Worm (Caenorhabditis elegans) whole organism, L4 larva: Measurements from ENCODE around the gene F49F1.18.

ENCODE experiments used
- F44E2.7 ChIP-seq: fragments of 200-800 bp; sonication (Bioruptor generic); IDR thresholded peaks from 2 replicates; pipeline ENCODE4 v2.1.2; 2022; ENCODE audit warnings: missing genetic modification characterization, missing compliant biosample characterization
- F49E8.2 ChIP-seq: sonication (generic microtip); optimal IDR thresholded peaks from 2 replicates; lab custom pipeline; 2016; ENCODE audit warnings: missing compliant biosample characterization, mild to moderate bottlenecking, missing genetic modification characterization, borderline replicate concordance
- R02D3.7 ChIP-seq: fragments of 150-350 bp; sonication (generic microtip); optimal IDR thresholded peaks from 3 replicates; lab custom pipeline; 2014; ENCODE audit warnings: missing biosample characterization, missing genetic modification characterization
- ama-1 ChIP-seq: fragments of 150-350 bp; optimal IDR thresholded peaks from 2 replicates; lab custom pipeline; 2014; ENCODE audit warnings: inconsistent platforms, mixed read lengths
- arid-1 ChIP-seq: fragments of 200-800 bp; sonication (Bioruptor generic); conservative IDR thresholded peaks from 2 replicates; pipeline ENCODE4 v1.3.6; 2022; ENCODE audit warnings: missing genetic modification reagents, missing genetic modification characterization, missing compliant biosample characterization
- attf-4 ChIP-seq: sonication (generic microtip); optimal IDR thresholded peaks from 3 replicates; lab custom pipeline; 2017; ENCODE audit warnings: missing biosample characterization, missing genetic modification characterization
- ceh-28 ChIP-seq: fragments of 150-350 bp; optimal IDR thresholded peaks from 2 replicates; lab custom pipeline; 2014; ENCODE audit warnings: missing biosample characterization, missing genetic modification reagents, missing genetic modification characterization
- cey-2 ChIP-seq: sonication (generic microtip); optimal IDR thresholded peaks from 3 replicates; lab custom pipeline; 2017; ENCODE audit warnings: missing genetic modification characterization, mild to moderate bottlenecking, missing compliant biosample characterization, antibody characterized with exemption, borderline replicate concordance; ENCODE audit not compliant: insufficient read depth
- daf-8 ChIP-seq: fragments of 200-800 bp; sonication (Bioruptor generic); IDR thresholded peaks from 2 replicates; pipeline ENCODE4 v1.3.6; 2022; ENCODE audit warnings: missing genetic modification characterization, missing compliant biosample characterization
- dmd-9 ChIP-seq: fragments of 200-800 bp; sonication (Bioruptor generic); IDR thresholded peaks from 2 replicates; pipeline ENCODE4 v1.3.6; 2022; ENCODE audit warnings: missing genetic modification reagents, missing genetic modification characterization, missing compliant biosample characterization
- dpl-1 ChIP-seq: fragments of 150-350 bp; optimal IDR thresholded peaks from 2 replicates; lab custom pipeline; 2014; ENCODE audit warnings: missing biosample characterization, missing genetic modification reagents, missing genetic modification characterization
- dve-1 ChIP-seq: sonication (generic microtip); optimal IDR thresholded peaks from 2 replicates; lab custom pipeline; 2017; ENCODE audit warnings: antibody characterized with exemption, mild to moderate bottlenecking, missing genetic modification characterization, missing compliant biosample characterization; ENCODE audit not compliant: insufficient read depth
- hlh-11 ChIP-seq: fragments of 200-800 bp; sonication (Bioruptor generic); optimal IDR thresholded peaks from 2 replicates; lab custom pipeline; 2018; ENCODE audit warnings: mild to moderate bottlenecking, missing genetic modification characterization, missing compliant biosample characterization
- lim-7 ChIP-seq: fragments of 200-800 bp; sonication (Bioruptor generic); IDR thresholded peaks from 2 replicates; pipeline ENCODE4 v1.3.6; 2022; ENCODE audit warnings: missing genetic modification characterization, missing compliant biosample characterization
- lin-1 ChIP-seq: fragments of 200-800 bp; sonication (Bioruptor generic); IDR thresholded peaks from 2 replicates; pipeline ENCODE4 v1.3.6; 2022; ENCODE audit warnings: missing genetic modification reagents, missing genetic modification characterization, missing compliant biosample characterization
- lin-13 ChIP-seq: fragments of 150-350 bp; optimal IDR thresholded peaks from 2 replicates; lab custom pipeline; 2014; ENCODE audit warnings: missing biosample characterization, missing genetic modification reagents, missing genetic modification characterization
- lir-3 ChIP-seq: sonication (generic microtip); optimal IDR thresholded peaks from 2 replicates; lab custom pipeline; 2016; ENCODE audit warnings: mild to moderate bottlenecking, missing genetic modification characterization, missing compliant biosample characterization
- mdl-1 ChIP-seq, 2 experiments: fragments of 150-350 bp in 1 of 2; sonication (generic microtip) in 1 of 2; optimal IDR thresholded peaks; 2 replicates each; lab custom pipeline; 2014 to 2017; ENCODE audit warnings: missing biosample characterization in 2 of 2, missing genetic modification characterization in 2 of 2
- mdt-29 ChIP-seq: fragments of 200-800 bp; sonication (Bioruptor generic); IDR thresholded peaks from 2 replicates; pipeline ENCODE4 v1.3.6; 2022; ENCODE audit warnings: missing genetic modification reagents, missing genetic modification characterization, missing compliant biosample characterization
- mes-2 ChIP-seq: sonication (generic microtip); optimal IDR thresholded peaks from 2 replicates; lab custom pipeline; 2016; ENCODE audit warnings: missing genotype, mild to moderate bottlenecking, missing genetic modification characterization, missing compliant biosample characterization; ENCODE audit not compliant: poor library complexity, severe bottlenecking
- mxl-3 ChIP-seq: fragments of 200-800 bp; sonication (Bioruptor generic); optimal IDR thresholded peaks from 2 replicates; lab custom pipeline; 2018; ENCODE audit warnings: mild to moderate bottlenecking, missing genetic modification characterization, missing compliant biosample characterization
- nhr-10 ChIP-seq: fragments of 150-350 bp; optimal IDR thresholded peaks from 2 replicates; lab custom pipeline; 2014; ENCODE audit warnings: missing biosample characterization, missing genetic modification characterization
- nhr-102 ChIP-seq: sonication (generic microtip); optimal IDR thresholded peaks from 2 replicates; lab custom pipeline; 2016; ENCODE audit warnings: mild to moderate bottlenecking, missing genetic modification characterization, moderate library complexity, missing compliant biosample characterization
- nhr-25 ChIP-seq: sonication (generic microtip); optimal IDR thresholded peaks from 2 replicates; lab custom pipeline; 2017; ENCODE audit warnings: missing genetic modification characterization, mild to moderate bottlenecking, missing compliant biosample characterization, antibody characterized with exemption, moderate library complexity, borderline replicate concordance; ENCODE audit not compliant: insufficient read depth
- nhr-28 ChIP-seq: fragments of 150-350 bp; optimal IDR thresholded peaks from 2 replicates; lab custom pipeline; 2014; ENCODE audit warnings: missing biosample characterization, missing genetic modification characterization
- nhr-41 ChIP-seq: fragments of 200-800 bp; sonication (Bioruptor generic); IDR thresholded peaks from 2 replicates; pipeline ENCODE4 v1.3.6; 2022; ENCODE audit warnings: missing genetic modification reagents, missing genetic modification characterization, missing compliant biosample characterization
- pqm-1 ChIP-seq: sonication (generic microtip); optimal IDR thresholded peaks from 2 replicates; lab custom pipeline; 2017; ENCODE audit warnings: missing biosample characterization, missing genetic modification characterization
- snpc-1.2 ChIP-seq: fragments of 200-800 bp; sonication (Bioruptor generic); IDR thresholded peaks from 2 replicates; pipeline ENCODE4 v1.3.6; 2022; ENCODE audit warnings: missing genetic modification reagents, missing genetic modification characterization, missing compliant biosample characterization
- snpc-4 ChIP-seq: fragments of 150-350 bp; optimal IDR thresholded peaks from 2 replicates; lab custom pipeline; 2014; ENCODE audit warnings: missing biosample characterization, missing genetic modification characterization
- tag-97 ChIP-seq: fragments of 200-800 bp; sonication (Bioruptor generic); IDR thresholded peaks from 2 replicates; pipeline ENCODE4 v1.3.6; 2022; ENCODE audit warnings: missing genetic modification characterization, missing compliant biosample characterization
- unc-39 ChIP-seq: sonication (generic microtip); optimal IDR thresholded peaks from 2 replicates; lab custom pipeline; 2017; ENCODE audit warnings: missing biosample characterization, missing genetic modification characterization
- zfp-2 ChIP-seq: sonication (generic microtip); optimal IDR thresholded peaks from 2 replicates; lab custom pipeline; 2016; ENCODE audit warnings: mild to moderate bottlenecking, missing genetic modification characterization, missing compliant biosample characterization

Gene F49F1.18

ce11 chrIV:4167296-4167695 lies 27.1 kb upstream of the F49F1.18 start:
- no peak for TF ChIP-seq nhr-10
- no peak for TF ChIP-seq hlh-11
- TF ChIP-seq attf-4 (tag; lab: Kevin White, UChicago) = no peak
- no peak for TF ChIP-seq arid-1 (GFP tag; lab: Robert Waterston, UW)
- TF ChIP-seq mxl-3 (GFP tag; lab: Kevin White, UChicago) = no peak
- TF ChIP-seq zfp-2 (tag; lab: Kevin White, UChicago) = no peak
- no peak for TF ChIP-seq nhr-28 (tag; lab: Kevin White, UChicago)
- TF ChIP-seq F49E8.2 (tag; lab: Kevin White, UChicago) = no peak
- no peak for TF ChIP-seq ceh-28 (tag; lab: Kevin White, UChicago)
- TF ChIP-seq, all 104 proteins: peak for 0

ce11 chrIV:4164392-4164791 lies 24.2 kb upstream of the F49F1.18 start, which contains the start of gene scrm-8:
scrm-8 (plus strand) TSS chrIV:4164692.
- TF ChIP-seq lim-7 (no peak), ama-1 (lab: Kevin White, UChicago) (no peak), arid-1 (GFP tag; lab: Robert Waterston, UW) (no peak), lin-13 (no peak), dmd-9 (no peak), nhr-41 (GFP tag; lab: Robert Waterston, UW) (no peak), tag-97 (GFP tag; lab: Robert Waterston, UW) (no peak), mdl-1 (tag; optimal IDR thresholded peaks at IDR 0.05; lab: Kevin White, UChicago) (no peak)

DNA sequence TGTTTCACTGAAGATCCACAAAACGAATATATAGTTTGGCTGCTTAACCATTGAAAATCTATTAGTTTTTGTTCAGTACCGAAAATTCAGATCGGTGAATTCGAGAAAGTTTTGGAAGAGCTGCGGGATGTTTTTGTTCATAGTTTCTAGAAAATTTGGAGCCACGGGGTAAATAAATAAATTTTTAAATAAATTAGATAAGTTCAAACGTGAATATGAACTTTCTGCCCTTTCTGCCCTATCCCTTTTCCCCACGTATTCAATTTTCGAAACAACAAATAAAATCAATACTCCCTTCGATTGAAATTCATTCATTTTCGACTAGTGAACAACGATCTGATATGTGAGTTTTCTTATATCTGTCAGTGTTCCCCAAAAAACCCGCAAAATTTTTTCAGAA lies 22.0 kb upstream of the F49F1.18 start, which contains the start of gene scrm-5:
TSS of gene scrm-5 (plus strand) at position 301 of the 400 bp plus-strand sequence.
- TF ChIP-seq dpl-1 (GFP tag; lab: Kevin White, UChicago) = no peak
- TF ChIP-seq cey-2 (tag; lab: Kevin White, UChicago) = no peak
- TF ChIP-seq F49E8.2 (tag; lab: Kevin White, UChicago) = no peak
- TF ChIP-seq nhr-102 (tag; lab: Kevin White, UChicago) = no peak
- TF ChIP-seq daf-8 (GFP tag; lab: Robert Waterston, UW) = no peak
- TF ChIP-seq nhr-25 (tag; lab: Kevin White, UChicago) = no peak

- TF ChIP-seq snpc-4 (tag; lab: Kevin White, UChicago) (no peak), nhr-102 (tag; lab: Kevin White, UChicago) (no peak), mdt-29 (GFP tag; lab: Robert Waterston, UW) (no peak), daf-8 (GFP tag; lab: Robert Waterston, UW) (no peak), mes-2 (tag; lab: Kevin White, UChicago) (no peak), lim-7 (no peak), lin-1 (no peak), mxl-3 (GFP tag; lab: Kevin White, UChicago) (no peak), unc-39 (tag; lab: Kevin White, UChicago) (no peak), lir-3 (no peak), snpc-1.2 (GFP tag; lab: Robert Waterston, UW) (no peak), R02D3.7 (tag; lab: Kevin White, UChicago) (no peak), dve-1 (tag; lab: Kevin White, UChicago) (no peak)
Measured at ce11 chrIV:4154641-4155040, 14.5 kb upstream of the F49F1.18 start, which contains the start of gene K08D10.14. K08D10.14 (plus strand) TSS chrIV:4154941.

- TF ChIP-seq pqm-1 (tag; lab: Kevin White, UChicago) (peak; percentile 6), hlh-11 (peak; percentile 1), F44E2.7 (no peak), nhr-28 (tag; lab: Kevin White, UChicago) (peak; percentile 14)
Measured at ce11 chrIV:4152143-4152542, 12.0 kb upstream of the F49F1.18 start, which contains the start of the genes K08D10.10 and R07C12.1. K08D10.10 (plus strand) TSS chrIV:4152235. R07C12.1 (plus strand) TSS chrIV:4152456.
